Fruit fly (Drosophila melanogaster): Measurements from ENCODE around the gene Sras.

DNA sequence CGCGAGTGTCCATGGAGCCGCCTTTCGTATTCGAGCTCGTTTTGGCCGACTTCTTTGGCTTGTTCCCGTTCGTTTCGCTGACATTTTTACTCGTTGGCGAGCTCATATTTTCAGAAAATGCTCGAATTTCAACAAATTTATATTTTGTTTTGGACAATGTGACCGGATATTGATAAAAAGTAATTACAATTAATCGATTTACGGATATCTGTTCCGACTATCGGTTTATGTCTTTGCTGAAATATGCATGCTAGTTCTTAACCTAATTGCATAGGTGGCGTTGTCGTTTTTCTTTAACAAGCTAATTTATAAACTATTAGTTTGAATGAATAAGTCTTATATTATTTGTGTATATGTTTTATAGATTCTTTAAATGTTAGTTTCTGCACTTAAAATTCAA lies 44.6 kb downstream of the Sras start, which contains the start of gene Eaf6:
- TF ChIP-seq CG34406 (GFP tag; optimal IDR thresholded peaks at IDR 0.05) (no peak), Sox15 (GFP tag; optimal IDR thresholded peaks at IDR 0.05) (no peak), net (GFP tag; optimal IDR thresholded peaks at IDR 0.05) (no peak), Eip75B (GFP tag; optimal IDR thresholded peaks at IDR 0.05) (no peak), eg (GFP tag; IDR thresholded peaks at IDR 0.05) (no peak), CG3919 (GFP tag; optimal IDR thresholded peaks at IDR 0.05) (no peak), CG6854 (GFP tag; optimal IDR thresholded peaks at IDR 0.05) (no peak)
